Fruit fly (Drosophila melanogaster): ENCODE measurements around the gene ClC-a.

Gene ClC-a

DNA sequence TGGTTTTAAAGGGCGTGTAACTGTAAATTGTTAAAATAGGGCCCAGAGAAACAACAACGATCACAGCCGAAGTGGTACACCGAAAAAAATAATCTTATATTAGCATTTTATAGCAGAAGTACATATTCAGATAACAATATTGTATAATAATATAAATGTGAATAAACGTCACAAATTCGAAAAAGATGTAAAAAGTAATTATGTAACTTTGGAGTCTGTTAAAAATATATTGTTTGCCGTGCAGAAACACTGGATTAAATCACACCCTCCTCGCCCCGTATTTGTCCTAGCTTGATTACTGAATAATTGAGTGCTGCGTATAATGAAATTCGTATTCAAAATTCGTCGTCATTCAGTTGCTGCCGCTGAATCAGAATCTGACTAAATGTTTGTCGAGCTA lies 42.1 kb upstream of the ClC-a start (continued):
- TF ChIP-seq lz (GFP tag; optimal IDR thresholded peaks at IDR 0.05) (no peak), CG6276 (GFP tag; optimal IDR thresholded peaks at IDR 0.05) (no peak), CG11902 (GFP tag; optimal IDR thresholded peaks at IDR 0.05) (no peak), Lpt (GFP tag; optimal IDR thresholded peaks at IDR 0.05) (no peak), CG3919 (GFP tag; optimal IDR thresholded peaks at IDR 0.05) (peak; percentile 8), CG34406 (GFP tag; optimal IDR thresholded peaks at IDR 0.05) (peak; percentile 23), ss (GFP tag; optimal IDR thresholded peaks at IDR 0.05) (no peak), Eip93F (GFP tag; optimal IDR thresholded peaks at IDR 0.05) (no peak), CG3032 (tag; optimal IDR thresholded peaks at IDR 0.05) (peak; percentile 6), spab (GFP tag; optimal IDR thresholded peaks at IDR 0.05) (no peak), Met (GFP tag; optimal IDR thresholded peaks at IDR 0.05) (peak; percentile 16), CG6808 (GFP tag; optimal IDR thresholded peaks at IDR 0.05) (no peak), CG31627 (GFP tag; optimal IDR thresholded peaks at IDR 0.05) (no peak), CG16779 (tag; optimal IDR thresholded peaks at IDR 0.05) (no peak), CG7368 (GFP tag; optimal IDR thresholded peaks at IDR 0.05) (no peak), Ets21C (GFP tag; optimal IDR thresholded peaks at IDR 0.05) (no peak), Sox15 (GFP tag; optimal IDR thresholded peaks at IDR 0.05) (no peak), Smox (GFP tag; optimal IDR thresholded peaks at IDR 0.05) (no peak), Gug (GFP tag; IDR thresholded peaks at IDR 0.05) (no peak), CG10631 (GFP tag; optimal IDR thresholded peaks at IDR 0.05) (no peak), CG8632 (GFP tag; optimal IDR thresholded peaks at IDR 0.05) (peak; percentile 39), Hr4 (GFP tag; optimal IDR thresholded peaks at IDR 0.05) (peak; percentile 22), Eip75B (GFP tag; optimal IDR thresholded peaks at IDR 0.05) (no peak), CG32006 (GFP tag; optimal IDR thresholded peaks at IDR 0.05) (peak; percentile 11), Hr39 (GFP tag; optimal IDR thresholded peaks at IDR 0.05) (no peak), CG8119 (GFP tag; IDR thresholded peaks at IDR 0.05) (0 out of 3 replicates have a peak, but pooled peaks have one; percentile 26), CG15336 (GFP tag; IDR thresholded peaks at IDR 0.05) (no peak), topi (GFP tag; optimal IDR thresholded peaks at IDR 0.05) (no peak), dsx (GFP tag; optimal IDR thresholded peaks at IDR 0.05; ENCODE audit: poor library complexity, severe bottlenecking) (no peak), CG6792 (GFP tag; optimal IDR thresholded peaks at IDR 0.05) (no peak), svp (GFP tag) (peak; percentile 25), salr (GFP tag; optimal IDR thresholded peaks at IDR 0.05) (no peak), CG4318 (GFP tag; optimal IDR thresholded peaks at IDR 0.05) (no peak), esn (GFP tag; optimal IDR thresholded peaks at IDR 0.05) (peak; percentile 6), Blimp-1 (GFP tag; optimal IDR thresholded peaks at IDR 0.05) (no peak), Sox102F (GFP tag; optimal IDR thresholded peaks at IDR 0.05) (no peak)

DNA sequence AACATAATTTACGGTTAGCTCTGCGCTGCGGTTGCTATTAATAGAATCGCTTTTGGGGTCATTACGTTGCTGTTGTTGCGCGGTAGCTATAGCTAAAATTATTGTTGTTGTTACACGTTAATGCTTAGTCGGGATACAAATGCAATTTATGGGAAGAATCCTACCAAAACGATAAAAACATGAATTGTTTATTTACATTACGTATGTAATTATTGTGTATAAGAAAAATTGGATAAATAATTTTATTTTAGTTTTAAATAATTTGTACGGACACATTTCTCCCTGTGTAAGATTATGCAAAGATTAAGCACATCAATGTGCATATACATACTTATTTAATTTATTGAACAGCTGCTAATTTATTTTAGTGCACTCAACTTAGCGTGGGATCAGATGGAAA lies 38.9 kb upstream of the ClC-a start:
- no peak for TF ChIP-seq Sox14 (GFP tag; optimal IDR thresholded peaks at IDR 0.05)
- TF ChIP-seq eg (GFP tag; IDR thresholded peaks at IDR 0.05) = 0 out of 3 replicates have a peak, but pooled peaks have one; percentile 35
- TF ChIP-seq Hr4 (GFP tag; optimal IDR thresholded peaks at IDR 0.05) = no peak
- peak; percentile 17 for TF ChIP-seq CG4318 (GFP tag; optimal IDR thresholded peaks at IDR 0.05)
- no peak for TF ChIP-seq CG6854 (GFP tag; optimal IDR thresholded peaks at IDR 0.05)
- TF ChIP-seq CG32006 (GFP tag; optimal IDR thresholded peaks at IDR 0.05) = peak; percentile 22
- TF ChIP-seq vri (GFP tag; optimal IDR thresholded peaks at IDR 0.05) = no peak
- peak; percentile 25; the same call in 1 of the 3 replicates for TF ChIP-seq CG8119 (GFP tag; IDR thresholded peaks at IDR 0.05)
- no peak for TF ChIP-seq CG8632 (GFP tag; optimal IDR thresholded peaks at IDR 0.05)
- no peak for TF ChIP-seq CG6792 (GFP tag; optimal IDR thresholded peaks at IDR 0.05)
- TF ChIP-seq pdm3 (GFP tag; optimal IDR thresholded peaks at IDR 0.05) = no peak
- no peak for TF ChIP-seq CG31627 (GFP tag; optimal IDR thresholded peaks at IDR 0.05)
- TF ChIP-seq fd85E (GFP tag; optimal IDR thresholded peaks at IDR 0.05) = no peak
- TF ChIP-seq CG9139 (GFP tag; optimal IDR thresholded peaks at IDR 0.05) = no peak
- TF ChIP-seq lz (GFP tag; optimal IDR thresholded peaks at IDR 0.05) = no peak
- TF ChIP-seq Eip78C (GFP tag) = no peak
- peak; percentile 59 for TF ChIP-seq CG15336 (GFP tag; IDR thresholded peaks at IDR 0.05)
- no peak for TF ChIP-seq Ets96B (tag; optimal IDR thresholded peaks at IDR 0.05)
- no peak for TF ChIP-seq svp (GFP tag)
- TF ChIP-seq Hr38 (GFP tag; optimal IDR thresholded peaks at IDR 0.05) = no peak
- no peak for TF ChIP-seq CG8319 (GFP tag; optimal IDR thresholded peaks at IDR 0.05)
- no peak for TF ChIP-seq fd59A (GFP tag; optimal IDR thresholded peaks at IDR 0.05)
- no peak for TF ChIP-seq CG3919 (GFP tag; optimal IDR thresholded peaks at IDR 0.05)
- no peak for TF ChIP-seq fkh (GFP tag; optimal IDR thresholded peaks at IDR 0.05)
- TF ChIP-seq dac (GFP tag; optimal IDR thresholded peaks at IDR 0.05) = no peak
- peak; percentile 7 for TF ChIP-seq achi (GFP tag; optimal IDR thresholded peaks at IDR 0.05)
- no peak for TF ChIP-seq CG11902 (GFP tag; optimal IDR thresholded peaks at IDR 0.05)
- TF ChIP-seq Ets21C (GFP tag; optimal IDR thresholded peaks at IDR 0.05) = no peak
